Worm (Caenorhabditis elegans): Measurements from ENCODE around the gene T19D12.10.

DNA sequence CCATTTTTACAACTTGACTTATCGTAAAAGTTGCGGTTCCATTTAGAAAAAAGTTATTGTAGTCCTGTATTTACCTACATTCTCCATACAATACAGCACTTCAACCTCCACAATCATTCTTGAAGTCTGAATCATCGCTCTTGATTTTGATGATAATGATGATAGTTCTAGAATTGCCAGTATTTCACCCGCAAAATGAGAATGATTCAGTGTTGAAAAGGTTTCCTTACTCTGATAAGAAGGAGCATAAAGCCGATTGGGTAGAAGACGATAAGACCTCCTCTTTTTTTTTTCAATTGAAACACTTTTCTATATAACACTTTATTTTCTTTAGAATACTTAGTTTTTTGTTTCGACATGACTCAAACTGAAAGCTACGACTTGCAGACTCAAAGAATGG, 27.9 kb downstream of the T19D12.10 start, which contains the start of gene T19D12.4:
- TF ChIP-seq unc-62 (GFP tag; optimal IDR thresholded peaks at IDR 0.05) (no peak), ama-1 (optimal IDR thresholded peaks at IDR 0.05) (no peak), zag-1 (tag; optimal IDR thresholded peaks at IDR 0.05) (no peak), unc-39 (tag; optimal IDR thresholded peaks at IDR 0.05) (no peak), nhr-77 (tag; optimal IDR thresholded peaks at IDR 0.05) (no peak), blmp-1 (tag; optimal IDR thresholded peaks at IDR 0.05; ENCODE audit: insufficient read depth) (no peak), ztf-11 (tag; optimal IDR thresholded peaks at IDR 0.05) (no peak), R02D3.7 (tag; optimal IDR thresholded peaks at IDR 0.05) (no peak), peb-1 (tag; optimal IDR thresholded peaks at IDR 0.05) (no peak)
